Worm (Caenorhabditis elegans) whole organism, L4/young adult: ENCODE data around the gene Y57G11B.3.

Experiments used
- W03F9.2 ChIP-seq: fragments of 150-350 bp; optimal IDR thresholded peaks from 2 replicates; lab custom pipeline; 2014; ENCODE audit warnings: missing biosample characterization, missing genetic modification characterization
- dao-5 ChIP-seq: sonication (generic microtip); optimal IDR thresholded peaks from 2 replicates; lab custom pipeline; 2016; ENCODE audit warnings: missing genotype, missing genetic modification characterization, moderate library complexity, missing compliant biosample characterization

ce11 chrIV:14578650-14579193 lies 4.5 kb upstream of the Y57G11B.3 start, which contains the start of gene Y57G11B.8:
- TF ChIP-seq W03F9.2 (tag; lab: Kevin White, UChicago) (no peak), dao-5 (tag; lab: Kevin White, UChicago) (no peak)
